Fruit fly (Drosophila melanogaster): ENCODE results near the gene CG42866.

- TF ChIP-seq cyc (GFP tag; optimal IDR thresholded peaks at IDR 0.05) (no peak), Hr39 (GFP tag; optimal IDR thresholded peaks at IDR 0.05) (no peak), fd85E (GFP tag; optimal IDR thresholded peaks at IDR 0.05) (no peak), acj6 (GFP tag; optimal IDR thresholded peaks at IDR 0.05) (no peak), CG6808 (GFP tag; optimal IDR thresholded peaks at IDR 0.05) (no peak), fd59A (GFP tag; optimal IDR thresholded peaks at IDR 0.05) (no peak), ss (GFP tag; optimal IDR thresholded peaks at IDR 0.05) (no peak), Gug (GFP tag; IDR thresholded peaks at IDR 0.05) (no peak), CG8632 (GFP tag; optimal IDR thresholded peaks at IDR 0.05) (no peak), Sox102F (GFP tag; optimal IDR thresholded peaks at IDR 0.05) (no peak)
Observed at dm6 chr2L:19949600-19949999, 11.9 kb downstream of the CG42866 start.
